Fruit fly (Drosophila melanogaster) S2 (cell line): ENCODE measurements around the gene CG12111.

ENCODE experiments used
- CG8478 ChIP-seq: fragments of >200 bp; optimal IDR thresholded peaks from 2 replicates; lab custom pipeline; 2018
- CTCF ChIP-seq, 2 experiments: fragments of >200 bp; optimal IDR thresholded peaks; 2 replicates each; lab custom pipeline; 2018

DNA sequence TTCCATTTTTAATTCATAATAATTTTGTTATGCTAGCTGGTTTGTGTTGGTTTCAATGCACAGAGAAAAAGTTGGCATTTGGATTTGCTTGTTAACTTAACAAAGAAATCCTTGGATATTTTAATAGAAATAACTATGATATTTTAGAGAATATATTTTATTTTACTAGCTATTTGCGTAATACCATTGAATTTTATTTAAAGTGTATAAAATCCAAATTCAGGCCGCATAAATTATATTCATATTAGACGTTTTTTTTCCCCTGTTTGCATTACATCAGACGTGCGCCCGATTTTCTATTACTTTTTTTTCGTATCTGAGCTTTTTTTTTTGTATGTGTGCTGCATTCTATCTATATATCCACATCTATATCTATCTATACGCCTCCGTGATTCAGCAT is 36.0 kb downstream of the CG12111 start:
- TF ChIP-seq CTCF (optimal IDR thresholded peaks at IDR 0.05; lab: Kevin White, UChicago): no peak
- no peak for TF ChIP-seq CG8478 (lab: Kevin White, UChicago)
